Fruit fly (Drosophila melanogaster) S2 (cell line): ENCODE data around the gene CG4017.

Experiments
- CG8478 ChIP-seq: fragments of >200 bp; optimal IDR thresholded peaks from 2 replicates; lab custom pipeline; 2018
- CTCF ChIP-seq, 2 experiments: fragments of >200 bp; optimal IDR thresholded peaks; 2 replicates each; lab custom pipeline; 2018

DNA sequence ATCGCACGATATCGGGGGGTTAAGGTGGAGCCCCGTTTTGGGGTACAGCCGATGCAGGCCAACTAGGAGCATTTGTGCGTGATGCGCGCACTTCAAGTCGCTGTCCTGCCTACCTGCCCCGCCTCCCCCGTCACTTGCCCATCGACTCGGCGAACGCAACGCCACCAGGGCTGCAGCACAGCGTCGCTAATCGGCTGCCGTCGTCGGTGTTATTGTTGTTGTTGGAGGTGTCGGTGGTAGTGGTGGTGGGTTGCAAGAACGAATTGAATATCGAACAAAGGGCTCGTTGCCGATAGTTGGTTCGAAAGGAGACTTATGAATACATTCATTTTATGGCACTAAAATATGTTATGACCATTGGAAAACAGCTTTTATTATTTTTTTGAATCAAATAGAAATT is 8.0 kb upstream of the CG4017 start:
- no peak for TF ChIP-seq CTCF (optimal IDR thresholded peaks at IDR 0.05; lab: Kevin White, UChicago)
- TF ChIP-seq CG8478: no peak
